Fruit fly (Drosophila melanogaster) whole organism, embryonic: Measurements from ENCODE around the gene Bap60.

Experiments used
- Atf6 ChIP-seq: fragments of 200-800 bp; sonication (Bioruptor generic); IDR thresholded peaks from 2 replicates; pipeline ENCODE4 v1.3.6; 2022; ENCODE audit warnings: missing biosample characterization, missing genetic modification characterization
- B-H1 ChIP-seq: fragments of 200-800 bp; sonication (Bioruptor generic); IDR thresholded peaks from 3 replicates; pipeline ENCODE4 v1.3.6; 2022; ENCODE audit warnings: missing biosample characterization, missing genetic modification characterization
- Blimp-1 ChIP-seq: fragments of 200-800 bp; sonication (Bioruptor generic); optimal IDR thresholded peaks from 3 replicates; lab custom pipeline; 2018; ENCODE audit warnings: missing biosample characterization, missing genetic modification characterization, mild to moderate bottlenecking, moderate library complexity, missing genetic modification reagents
- CG11504 ChIP-seq: fragments of 200-800 bp; sonication (Bioruptor generic); optimal IDR thresholded peaks from 3 replicates; lab custom pipeline; 2019; ENCODE audit warnings: missing biosample characterization, mild to moderate bottlenecking, missing genetic modification characterization, moderate library complexity
- CG12236 ChIP-seq: fragments of 200-800 bp; sonication (Bioruptor generic); optimal IDR thresholded peaks from 2 replicates; lab custom pipeline; 2016; ENCODE audit warnings: missing biosample characterization, missing genetic modification characterization
- CG14014 ChIP-seq: fragments of 200-800 bp; sonication (Bioruptor generic); IDR thresholded peaks from 2 replicates; pipeline ENCODE4 v1.3.6; 2022; ENCODE audit warnings: missing biosample characterization, missing genetic modification characterization
- CG17359 ChIP-seq: fragments of 200-800 bp; sonication (Bioruptor generic); optimal IDR thresholded peaks from 3 replicates; lab custom pipeline; 2018; ENCODE audit warnings: missing biosample characterization, mild to moderate bottlenecking, missing genetic modification characterization, moderate library complexity
- CG2678 ChIP-seq: fragments of 200-800 bp; sonication (Bioruptor generic); optimal IDR thresholded peaks from 3 replicates; lab custom pipeline; 2019; ENCODE audit warnings: missing biosample characterization, mild to moderate bottlenecking, missing genetic modification characterization, moderate library complexity
- CG32772 ChIP-seq: fragments of 200-800 bp; sonication (Bioruptor generic); IDR thresholded peaks from 2 replicates; pipeline ENCODE4 v1.3.6; 2022; ENCODE audit warnings: missing biosample characterization, missing genetic modification characterization
- CG34224 ChIP-seq: fragments of 200-800 bp; sonication (Bioruptor generic); IDR thresholded peaks from 3 replicates; pipeline ENCODE4 v1.3.6; 2022; ENCODE audit warnings: missing biosample characterization, missing genetic modification characterization; ENCODE audit not compliant: partially characterized antibody
- CG34422 ChIP-seq: fragments of 200-800 bp; sonication (Bioruptor generic); IDR thresholded peaks from 3 replicates; pipeline ENCODE4 v1.3.6; 2022; ENCODE audit warnings: missing biosample characterization, missing genetic modification characterization
- CG3726 ChIP-seq: fragments of 200-800 bp; sonication (Bioruptor generic); IDR thresholded peaks from 3 replicates; pipeline ENCODE4, ENCODE4 v1.3.6; 2022; ENCODE audit warnings: missing biosample characterization, missing genetic modification characterization
- CG6689 ChIP-seq: fragments of 200-800 bp; sonication (Bioruptor generic); IDR thresholded peaks from 2 replicates; pipeline ENCODE4 v1.3.6; 2022; ENCODE audit warnings: missing biosample characterization, missing genetic modification characterization
- CG8924 ChIP-seq: fragments of 200-800 bp; optimal IDR thresholded peaks from 3 replicates; lab custom pipeline; 2019; ENCODE audit warnings: missing biosample characterization, mild to moderate bottlenecking, missing genetic modification characterization, moderate library complexity
- CG9727 ChIP-seq: fragments of 200-800 bp; sonication (Bioruptor generic); optimal IDR thresholded peaks from 3 replicates; lab custom pipeline; 2017; ENCODE audit warnings: missing biosample characterization, mild to moderate bottlenecking, missing genetic modification characterization
- CoRest ChIP-seq: fragments of 200-800 bp; sonication (Bioruptor generic); optimal IDR thresholded peaks from 3 replicates; lab custom pipeline; 2018; ENCODE audit warnings: missing biosample characterization, mild to moderate bottlenecking, missing genetic modification characterization, moderate library complexity
- D19B ChIP-seq: fragments of 200-800 bp; sonication (Bioruptor generic); optimal IDR thresholded peaks from 2 replicates; lab custom pipeline; 2017; ENCODE audit warnings: missing biosample characterization, mild to moderate bottlenecking, missing genetic modification characterization
- Elba2 ChIP-seq: fragments of 200-800 bp; sonication (Bioruptor generic); optimal IDR thresholded peaks from 3 replicates; lab custom pipeline; 2016; ENCODE audit warnings: missing biosample characterization, missing genetic modification characterization
- Gug ChIP-seq: fragments of 200-800 bp; sonication (Bioruptor generic); IDR thresholded peaks from 4 replicates; pipeline ENCODE4 v1.3.6; 2022; ENCODE audit warnings: missing biosample characterization, missing genetic modification characterization
- H2.0 ChIP-seq: fragments of 200-800 bp; sonication (Bioruptor generic); IDR thresholded peaks from 2 replicates; pipeline ENCODE4 v1.3.6; 2022; ENCODE audit warnings: missing biosample characterization, missing genetic modification characterization
- Hr3 ChIP-seq: fragments of 200-800 bp; sonication (Bioruptor generic); optimal IDR thresholded peaks from 3 replicates; lab custom pipeline; 2016; ENCODE audit warnings: missing biosample characterization, missing genetic modification characterization
- Hsf ChIP-seq: fragments of 200-800 bp; sonication (Bioruptor generic); optimal IDR thresholded peaks from 3 replicates; lab custom pipeline; 2016; ENCODE audit warnings: missing biosample characterization, missing genetic modification characterization
- Max ChIP-seq: fragments of 200-800 bp; sonication (Bioruptor generic); optimal IDR thresholded peaks from 2 replicates; lab custom pipeline; 2016; ENCODE audit warnings: missing biosample characterization, mild to moderate bottlenecking, missing genetic modification characterization
- Opbp ChIP-seq: fragments of 200-800 bp; sonication (Bioruptor generic); IDR thresholded peaks from 3 replicates; pipeline ENCODE4 v1.3.6; 2022; ENCODE audit warnings: missing biosample characterization, missing genetic modification characterization; ENCODE audit not compliant: partially characterized antibody
- Rfx ChIP-seq: fragments of 200-800 bp; sonication (Bioruptor generic); IDR thresholded peaks from 2 replicates; pipeline ENCODE4 v1.3.6; 2022; ENCODE audit warnings: missing biosample characterization, missing genetic modification characterization
- abd-A ChIP-seq: fragments of 200-800 bp; sonication (Bioruptor generic); optimal IDR thresholded peaks from 3 replicates; lab custom pipeline; 2019; ENCODE audit warnings: missing biosample characterization, mild to moderate bottlenecking, missing genetic modification characterization, moderate library complexity
- ara ChIP-seq: fragments of 200-800 bp; sonication (Bioruptor generic); IDR thresholded peaks from 2 replicates; pipeline ENCODE4 v1.3.6; 2022; ENCODE audit warnings: missing biosample characterization, missing genetic modification characterization
- ash1 ChIP-seq: fragments of 200-800 bp; sonication (Bioruptor generic); optimal IDR thresholded peaks from 2 replicates; lab custom pipeline; 2018; ENCODE audit warnings: missing biosample characterization, mild to moderate bottlenecking, missing genetic modification characterization
- bcd ChIP-seq: fragments of 200-800 bp; sonication (Bioruptor generic); optimal IDR thresholded peaks from 2 replicates; lab custom pipeline; 2017; ENCODE audit warnings: missing biosample characterization, mild to moderate bottlenecking, missing genetic modification characterization
- bsh ChIP-seq, 2 experiments: fragments of 200-800 bp; sonication (Bioruptor generic); optimal IDR thresholded peaks; 2 replicates each; lab custom pipeline; 2017 to 2018; ENCODE audit warnings: mild to moderate bottlenecking in 2 of 2, missing biosample characterization in 2 of 2, missing genetic modification characterization in 2 of 2, moderate library complexity in 1 of 2
- chinmo ChIP-seq: fragments of 200-800 bp; sonication (Bioruptor generic); IDR thresholded peaks from 4 replicates; pipeline ENCODE4 v1.3.6; 2022; ENCODE audit warnings: missing biosample characterization, missing genetic modification characterization; ENCODE audit not compliant: partially characterized antibody
- chn ChIP-seq: fragments of 200-800 bp; sonication (Bioruptor generic); optimal IDR thresholded peaks from 2 replicates; lab custom pipeline; 2016; ENCODE audit warnings: missing biosample characterization, missing genetic modification characterization
- ci ChIP-seq: fragments of 200-800 bp; sonication (Bioruptor generic); IDR thresholded peaks from 3 replicates; pipeline ENCODE4 v1.3.6; 2022; ENCODE audit warnings: missing biosample characterization, missing genetic modification characterization
- dan ChIP-seq: fragments of 200-800 bp; sonication (Bioruptor generic); IDR thresholded peaks from 2 replicates; pipeline ENCODE4 v1.3.6; 2022; ENCODE audit warnings: missing biosample characterization, missing genetic modification characterization
- eyg ChIP-seq: fragments of 200-800 bp; sonication (Bioruptor generic); optimal IDR thresholded peaks from 3 replicates; lab custom pipeline; 2016; ENCODE audit warnings: missing biosample characterization, missing genetic modification characterization
- fd64A ChIP-seq: fragments of 200-800 bp; sonication (Bioruptor generic); optimal IDR thresholded peaks from 3 replicates; lab custom pipeline; 2018; ENCODE audit warnings: missing biosample characterization, mild to moderate bottlenecking, missing genetic modification characterization
- fd96Cb ChIP-seq: fragments of 200-800 bp; sonication (Bioruptor generic); optimal IDR thresholded peaks from 2 replicates; lab custom pipeline; 2018; ENCODE audit warnings: missing biosample characterization, mild to moderate bottlenecking, missing genetic modification characterization, moderate library complexity
- hb ChIP-seq: fragments of 200-800 bp; sonication (Bioruptor generic); IDR thresholded peaks from 3 replicates; pipeline ENCODE4 v1.3.6; 2022; ENCODE audit warnings: missing biosample characterization, missing genetic modification characterization; ENCODE audit not compliant: partially characterized antibody
- kay ChIP-seq: fragments of 200-800 bp; sonication (Bioruptor generic); optimal IDR thresholded peaks from 2 replicates; lab custom pipeline; 2016; ENCODE audit warnings: missing biosample characterization, missing genetic modification characterization
- knrl ChIP-seq: fragments of 200-800 bp; sonication (Bioruptor generic); IDR thresholded peaks from 3 replicates; pipeline ENCODE4 v1.3.6; 2022; ENCODE audit warnings: missing biosample characterization, missing genetic modification characterization; ENCODE audit not compliant: partially characterized antibody
- pan ChIP-seq, 4 experiments: fragments of >200 bp in 3 of 4; fragments of 200-800 bp in 1 of 4; sonication (Bioruptor generic) in 1 of 4; optimal IDR thresholded peaks in 3 of 4; IDR thresholded peaks in 1 of 4; 2 replicates each; pipeline versions ENCODE4 v1.3.6 to Lab custom; 2017 to 2022; ENCODE audit warnings: missing biosample characterization in 2 of 4, missing genetic modification characterization in 2 of 4, mixed read lengths in 1 of 4
- prd ChIP-seq, 3 experiments: fragments of >200 bp in 2 of 3; fragments of 200-800 bp in 1 of 3; sonication (Bioruptor generic) in 1 of 3; optimal IDR thresholded peaks in 2 of 3; IDR thresholded peaks in 1 of 3; 2 replicates in 2 of 3; 3 replicates in 1 of 3; pipeline versions ENCODE4 v1.3.6 to Lab custom; 2017 to 2022; ENCODE audit warnings: missing biosample characterization in 1 of 3, missing genetic modification characterization in 1 of 3
- ranshi ChIP-seq: fragments of 200-800 bp; sonication (Bioruptor generic); IDR thresholded peaks from 2 replicates; pipeline ENCODE4 v1.3.6; 2022; ENCODE audit warnings: missing biosample characterization, missing genetic modification characterization
- sd ChIP-seq: fragments of 200-800 bp; sonication (Bioruptor generic); optimal IDR thresholded peaks from 3 replicates; lab custom pipeline; 2018; ENCODE audit warnings: missing biosample characterization, mild to moderate bottlenecking, missing genetic modification characterization, moderate library complexity
- sisA ChIP-seq: fragments of 200-800 bp; sonication (Bioruptor generic); IDR thresholded peaks from 2 replicates; pipeline ENCODE4 v1.3.6; 2022; ENCODE audit warnings: missing biosample characterization, missing genetic modification characterization
- tap ChIP-seq: fragments of 200-800 bp; optimal IDR thresholded peaks from 3 replicates; lab custom pipeline; 2019; ENCODE audit warnings: missing biosample characterization, mild to moderate bottlenecking, missing genetic modification characterization, moderate library complexity
- unpg ChIP-seq: fragments of 200-800 bp; sonication (Bioruptor generic); optimal IDR thresholded peaks from 3 replicates; lab custom pipeline; 2018; ENCODE audit warnings: missing biosample characterization, mild to moderate bottlenecking, missing genetic modification characterization, moderate library complexity
- zfh2 ChIP-seq: fragments of 200-800 bp; sonication (Bioruptor generic); optimal IDR thresholded peaks from 2 replicates; lab custom pipeline; 2016; ENCODE audit warnings: missing biosample characterization, missing genetic modification characterization

The Bap60 gene

DNA sequence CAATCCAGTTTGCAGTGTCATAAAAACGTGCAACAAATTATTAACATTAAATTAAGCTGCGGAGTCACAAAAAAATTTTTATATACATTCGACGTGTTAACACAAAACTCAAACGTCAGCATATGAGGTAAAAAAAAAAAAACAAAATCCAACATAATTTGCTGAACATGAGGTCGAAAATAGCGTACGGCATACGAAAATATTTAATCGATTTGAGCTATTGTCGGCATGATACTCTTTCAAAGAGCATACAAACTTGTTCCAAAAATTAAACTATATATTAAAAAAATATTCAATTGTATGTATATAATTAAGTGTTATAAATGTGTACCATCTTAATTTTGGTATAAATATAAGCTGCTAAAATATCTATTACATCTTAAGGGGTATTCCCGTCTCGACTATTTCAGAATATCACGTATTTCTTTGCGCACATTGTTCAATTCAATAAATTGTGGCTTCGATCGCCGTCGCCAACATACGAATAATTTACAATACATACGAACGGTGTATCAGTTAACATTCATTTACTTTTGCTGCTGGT is 49.7 kb downstream of the Bap60 start (continued):
- TF ChIP-seq CG11504 (tag; lab: Kevin White, UChicago), result peak; percentile 76
- TF ChIP-seq eyg (GFP tag; lab: Kevin White, UChicago), result no peak
- peak; percentile 49 for TF ChIP-seq B-H1
- no peak for TF ChIP-seq CG32772
- TF ChIP-seq CG34224, result no peak
- peak; percentile 41; the same call in 1 of the 3 replicates for TF ChIP-seq CG34422 (GFP tag; lab: Robert Waterston, UW)
- TF ChIP-seq Hr3 (GFP tag; lab: Kevin White, UChicago), result peak; percentile 30
- TF ChIP-seq pan (optimal IDR thresholded peaks at IDR 0.05; lab: Kevin White, UChicago), result no peak
- peak in 1 of 2 experiments; percentile 77 for TF ChIP-seq pan (GFP tag; optimal IDR thresholded peaks at IDR 0.05 in 1 of 2, IDR thresholded peaks at IDR 0.05 in 1 of 2)
- peak; percentile 36 for TF ChIP-seq fd96Cb (tag; lab: Kevin White, UChicago)
- TF ChIP-seq CG12236 (GFP tag; lab: Kevin White, UChicago), result no peak
- TF ChIP-seq knrl, result no peak
- TF ChIP-seq Gug (GFP tag; lab: Robert Waterston, UW), result no peak
- TF ChIP-seq chinmo (GFP tag; lab: Robert Waterston, UW), result no peak
- no peak for TF ChIP-seq prd (optimal IDR thresholded peaks at IDR 0.05; lab: Kevin White, UChicago)
- peak; percentile 58; the same call in 2 of the 3 replicates for TF ChIP-seq prd (GFP tag; IDR thresholded peaks at IDR 0.05; lab: Robert Waterston, UW)
- peak; percentile 65 for TF ChIP-seq CoRest (tag; lab: Kevin White, UChicago)
- TF ChIP-seq CG2678 (tag; lab: Kevin White, UChicago), result peak; percentile 75
- TF ChIP-seq CG17359 (tag; lab: Kevin White, UChicago), result peak; percentile 64
- TF ChIP-seq Elba2, result no peak
- TF ChIP-seq hb (GFP tag; lab: Robert Waterston, UW), result no peak
- TF ChIP-seq dan (GFP tag; lab: Robert Waterston, UW), result no peak
- TF ChIP-seq H2.0 (GFP tag; lab: Robert Waterston, UW), result peak; percentile 47
- peak; percentile 88 for TF ChIP-seq D19B (GFP tag; lab: Kevin White, UChicago)
- no peak for TF ChIP-seq ash1 (GFP tag; lab: Kevin White, UChicago)
- TF ChIP-seq Max (GFP tag; lab: Kevin White, UChicago), result no peak
- TF ChIP-seq Hsf (GFP tag; lab: Kevin White, UChicago), result no peak
- TF ChIP-seq ranshi, result peak; percentile 52; the same call in 1 of the 2 replicates
- no peak for TF ChIP-seq ara (GFP tag; lab: Robert Waterston, UW)
- no peak for TF ChIP-seq fd64A (GFP tag; lab: Kevin White, UChicago)
- TF ChIP-seq Blimp-1 (GFP tag; lab: Kevin White, UChicago), result peak; percentile 44
- 0 out of 2 replicates have a peak, but pooled peaks have one; percentile 58 for TF ChIP-seq CG14014 (GFP tag; lab: Robert Waterston, UW)
- no peak for TF ChIP-seq chn (GFP tag; lab: Kevin White, UChicago)
- peak; percentile 15 for TF ChIP-seq CG9727 (GFP tag; lab: Kevin White, UChicago)
- peak; percentile 44 for TF ChIP-seq sd (tag; lab: Kevin White, UChicago)
- no peak for TF ChIP-seq abd-A (tag; lab: Kevin White, UChicago)
- TF ChIP-seq CG8924 (tag; lab: Kevin White, UChicago), result peak; percentile 61
- TF ChIP-seq sisA (GFP tag; lab: Robert Waterston, UW), result peak; percentile 47; the same call in 1 of the 2 replicates
- TF ChIP-seq CG3726 (GFP tag; lab: Robert Waterston, UW), result no peak
- peak; percentile 49 for TF ChIP-seq tap (tag; lab: Kevin White, UChicago)
- TF ChIP-seq unpg (GFP tag; lab: Kevin White, UChicago), result peak; percentile 71
- TF ChIP-seq CG6689, result peak; percentile 38; the same call in 1 of the 2 replicates
- TF ChIP-seq bcd, result peak; percentile 34
- TF ChIP-seq Atf6 (GFP tag; lab: Robert Waterston, UW), result peak; percentile 71; the same call in 1 of the 2 replicates
- no peak for TF ChIP-seq ci
- TF ChIP-seq zfh2 (GFP tag; lab: Kevin White, UChicago), result no peak
- TF ChIP-seq Rfx (GFP tag; lab: Robert Waterston, UW), result peak; percentile 75
- TF ChIP-seq bsh (GFP tag; optimal IDR thresholded peaks at IDR 0.05; lab: Kevin White, UChicago), result peak in 1 of 2 experiments; percentile 48
- TF ChIP-seq Opbp, result no peak
- no peak for TF ChIP-seq kay
